Comparison of ENCODE assay signal across 4 worm cellular contexts in the genomic region with DNA sequence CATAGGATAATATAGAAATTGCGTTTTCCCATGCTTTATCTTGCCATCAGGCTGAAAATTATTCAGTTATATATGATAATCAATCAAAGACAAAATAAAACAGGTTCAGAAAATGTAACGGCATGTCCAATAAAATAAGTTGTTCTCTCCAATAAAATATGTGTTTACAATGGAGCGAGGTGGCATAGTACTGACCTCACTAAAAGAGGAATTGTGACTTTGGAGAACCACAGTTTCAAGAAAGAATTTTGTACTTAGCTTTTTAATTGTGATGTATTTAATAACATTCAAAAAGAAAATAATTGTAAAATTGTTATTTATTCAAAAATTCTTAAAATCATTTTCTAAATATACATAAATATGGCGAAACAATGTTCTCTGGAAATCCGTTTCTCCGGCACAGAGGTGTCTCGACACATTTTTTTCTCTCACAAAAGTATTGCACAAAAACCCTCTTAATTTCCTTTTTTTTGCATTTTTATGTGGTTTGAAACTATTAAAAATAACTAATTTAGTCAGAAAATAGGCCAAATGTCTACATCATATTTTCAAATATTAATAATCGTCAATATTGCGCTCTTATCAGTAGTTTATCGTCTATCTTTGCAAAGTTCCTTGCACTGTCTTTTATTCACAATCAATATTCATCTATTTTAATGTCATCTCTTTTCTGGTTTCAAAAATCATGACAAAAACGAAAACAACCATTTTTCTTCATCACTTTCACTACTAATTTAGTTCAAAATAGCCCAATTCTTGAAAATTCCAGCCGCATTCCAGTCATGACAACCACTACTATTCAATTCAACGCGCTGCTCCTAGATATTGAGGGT.
TF ChIP-seq lines count a peak whose summit lies in the region.

A gene (minus strand): TSS at position 51 of the 833 bp plus-strand sequence.
A gene (plus strand): TSS at position 783 of the 833 bp plus-strand sequence.

TF ChIP-seq in whole organism, L2 larva, 48 proteins besides CTCF, POLR2A, EP300 and RAD21 (continues in another document):
- TF ChIP-seq C34F6.9 (tag; optimal IDR thresholded peaks at IDR 0.05; lab: Kevin White, UChicago) (peak; percentile 82), nhr-77 (tag; optimal IDR thresholded peaks at IDR 0.05; lab: Kevin White, UChicago) (no peak), mdl-1 (tag; optimal IDR thresholded peaks at IDR 0.05; lab: Kevin White, UChicago) (no peak), sma-3 (GFP tag; optimal IDR thresholded peaks at IDR 0.05; lab: Kevin White, UChicago) (peak; percentile 60), lin-39 (tag; optimal IDR thresholded peaks at IDR 0.05; lab: Kevin White, UChicago) (no peak), skn-1 (tag; optimal IDR thresholded peaks at IDR 0.05; lab: Kevin White, UChicago) (no peak), ceh-82 (tag; optimal IDR thresholded peaks at IDR 0.05; lab: Kevin White, UChicago) (no peak), elt-1 (tag; optimal IDR thresholded peaks at IDR 0.05; lab: Kevin White, UChicago) (no peak), ztf-1 (GFP tag; conservative IDR thresholded peaks at IDR 0.05; lab: Robert Waterston, UW) (no peak), fos-1 (tag; optimal IDR thresholded peaks at IDR 0.05; lab: Kevin White, UChicago) (peak; percentile 6), F13H6.1 (tag; optimal IDR thresholded peaks at IDR 0.05; lab: Kevin White, UChicago) (no peak), R02D3.7 (tag; optimal IDR thresholded peaks at IDR 0.05; lab: Kevin White, UChicago) (no peak), nhr-129 (tag; optimal IDR thresholded peaks at IDR 0.05; lab: Kevin White, UChicago) (peak; percentile 37), sma-9 (GFP tag; optimal IDR thresholded peaks at IDR 0.05; lab: Kevin White, UChicago) (no peak), sma-9 (tag; optimal IDR thresholded peaks at IDR 0.05; lab: Kevin White, UChicago) (no peak), Y55F3AM.14 (GFP tag; optimal IDR thresholded peaks at IDR 0.05; lab: Kevin White, UChicago) (no peak), mbf-1 (tag; optimal IDR thresholded peaks at IDR 0.05; lab: Kevin White, UChicago) (no peak), egl-27 (tag; optimal IDR thresholded peaks at IDR 0.05; lab: Kevin White, UChicago) (no peak), lsy-2 (tag; optimal IDR thresholded peaks at IDR 0.05; lab: Kevin White, UChicago) (peak in 1 of 2 experiments; percentile 70), dmd-4 (tag; optimal IDR thresholded peaks at IDR 0.05; lab: Kevin White, UChicago) (no peak), lin-13 (GFP tag; optimal IDR thresholded peaks at IDR 0.05; lab: Kevin White, UChicago) (peak; percentile 36)

TF ChIP-seq in whole organism, L4 larva, 104 proteins besides CTCF, POLR2A, EP300 and RAD21 (continues in another document):
- TF ChIP-seq vab-7 (GFP tag; IDR thresholded peaks at IDR 0.05; lab: Robert Waterston, UW) (no peak), nhr-6 (tag; optimal IDR thresholded peaks at IDR 0.05; lab: Kevin White, UChicago) (peak; percentile 19), lin-38 (GFP tag; IDR thresholded peaks at IDR 0.05; lab: Robert Waterston, UW) (peak; percentile 71), dve-1 (tag; optimal IDR thresholded peaks at IDR 0.05; lab: Kevin White, UChicago; ENCODE audit: insufficient read depth) (peak; percentile 9), madf-5 (GFP tag; IDR thresholded peaks at IDR 0.05; lab: Robert Waterston, UW) (no peak), unc-130 (GFP tag; optimal IDR thresholded peaks at IDR 0.05; lab: Kevin White, UChicago) (peak; percentile 62), mep-1 (tag; optimal IDR thresholded peaks at IDR 0.05; lab: Kevin White, UChicago) (peak; percentile 74), daf-16 (GFP tag; optimal IDR thresholded peaks at IDR 0.05; lab: Kevin White, UChicago) (no peak), daf-16 (tag; optimal IDR thresholded peaks at IDR 0.05; lab: Kevin White, UChicago) (peak; percentile 41), T20F7.1 (GFP tag; optimal IDR thresholded peaks at IDR 0.05; lab: Kevin White, UChicago) (peak; percentile 62), dmd-9 (GFP tag; IDR thresholded peaks at IDR 0.05; lab: Robert Waterston, UW) (no peak), fkh-10 (GFP tag; optimal IDR thresholded peaks at IDR 0.05; lab: Kevin White, UChicago) (peak; percentile 47), hlh-30 (tag; optimal IDR thresholded peaks at IDR 0.05; lab: Kevin White, UChicago; ENCODE audit: insufficient read depth) (peak; percentile 20), F37D6.2 (tag; optimal IDR thresholded peaks at IDR 0.05; lab: Kevin White, UChicago) (no peak), nhr-28 (tag; optimal IDR thresholded peaks at IDR 0.05; lab: Kevin White, UChicago) (peak; percentile 50), hmg-1.1 (GFP tag; IDR thresholded peaks at IDR 0.05; lab: Robert Waterston, UW) (0 out of 2 replicates have a peak, but pooled peaks have one; percentile 21), mes-2 (tag; optimal IDR thresholded peaks at IDR 0.05; lab: Kevin White, UChicago; ENCODE audit: poor library complexity, severe bottlenecking) (peak; percentile 65), lsy-2 (tag; optimal IDR thresholded peaks at IDR 0.05; lab: Kevin White, UChicago) (peak in 1 of 2 experiments; percentile 68), egl-27 (tag; optimal IDR thresholded peaks at IDR 0.05; lab: Kevin White, UChicago) (no peak), hif-1 (tag; optimal IDR thresholded peaks at IDR 0.05; lab: Kevin White, UChicago) (peak in 1 of 2 experiments; percentile 77)

TF ChIP-seq in whole organism, late embryonic, 69 proteins besides CTCF, POLR2A, EP300 and RAD21 (continues in another document):
- no peak for TF ChIP-seq fkh-10 (GFP tag; optimal IDR thresholded peaks at IDR 0.05; lab: Kevin White, UChicago)
- peak; percentile 81 for TF ChIP-seq ets-4 (tag; optimal IDR thresholded peaks at IDR 0.05; lab: Kevin White, UChicago)
- no peak for TF ChIP-seq nhr-232 (tag; optimal IDR thresholded peaks at IDR 0.05; lab: Kevin White, UChicago)
- TF ChIP-seq pat-9 (tag; optimal IDR thresholded peaks at IDR 0.05; lab: Kevin White, UChicago): no peak
- TF ChIP-seq npax-4 (tag; optimal IDR thresholded peaks at IDR 0.05; lab: Kevin White, UChicago): no peak
- TF ChIP-seq fax-1 (tag; optimal IDR thresholded peaks at IDR 0.05; lab: Kevin White, UChicago): peak; percentile 85
- TF ChIP-seq pros-1 (tag; optimal IDR thresholded peaks at IDR 0.05; lab: Kevin White, UChicago): no peak
- peak; percentile 73 for TF ChIP-seq hlh-15 (tag; optimal IDR thresholded peaks at IDR 0.05; lab: Kevin White, UChicago)
- TF ChIP-seq elt-4 (tag; optimal IDR thresholded peaks at IDR 0.05; lab: Kevin White, UChicago): no peak
- TF ChIP-seq ceh-30 (tag; optimal IDR thresholded peaks at IDR 0.05; lab: Kevin White, UChicago): no peak
- peak; percentile 48 for TF ChIP-seq rnt-1 (tag; optimal IDR thresholded peaks at IDR 0.05; lab: Kevin White, UChicago)
- peak; percentile 75 for TF ChIP-seq ahr-1 (tag; optimal IDR thresholded peaks at IDR 0.05; lab: Kevin White, UChicago)
- no peak for TF ChIP-seq mec-3 (tag; optimal IDR thresholded peaks at IDR 0.05; lab: Kevin White, UChicago; ENCODE audit: borderline replicate concordance)
- TF ChIP-seq ceh-34 (tag; optimal IDR thresholded peaks at IDR 0.05; lab: Kevin White, UChicago): peak; percentile 36
- no peak for TF ChIP-seq sox-2 (GFP tag; IDR thresholded peaks at IDR 0.05; lab: Robert Waterston, UW)
- TF ChIP-seq unc-42 (tag; optimal IDR thresholded peaks at IDR 0.05; lab: Kevin White, UChicago): peak; percentile 63
- TF ChIP-seq hlh-13 (GFP tag; optimal IDR thresholded peaks at IDR 0.05; lab: Kevin White, UChicago): no peak
- TF ChIP-seq sdc-2 (tag; optimal IDR thresholded peaks at IDR 0.05; lab: Kevin White, UChicago): no peak
- no peak for TF ChIP-seq ceh-19 (GFP tag; optimal IDR thresholded peaks at IDR 0.05; lab: Kevin White, UChicago)
- no peak for TF ChIP-seq fkh-6 (tag; optimal IDR thresholded peaks at IDR 0.05; lab: Kevin White, UChicago)
- TF ChIP-seq tbx-2 (tag; optimal IDR thresholded peaks at IDR 0.05; lab: Kevin White, UChicago): peak; percentile 89
- peak; percentile 89 for TF ChIP-seq elt-2 (tag; optimal IDR thresholded peaks at IDR 0.05; lab: Kevin White, UChicago)
- TF ChIP-seq dmd-4 (tag; optimal IDR thresholded peaks at IDR 0.05; lab: Kevin White, UChicago; ENCODE audit: borderline replicate concordance): no peak

TF ChIP-seq in whole organism, mixed stage, embryonic, 35 proteins besides CTCF, POLR2A, EP300 and RAD21:
- TF ChIP-seq lin-32 (GFP tag; optimal IDR thresholded peaks at IDR 0.05; lab: Kevin White, UChicago): peak; percentile 3
- peak; percentile 46 for TF ChIP-seq mep-1 (tag; optimal IDR thresholded peaks at IDR 0.05; lab: Kevin White, UChicago)
- TF ChIP-seq lsy-2 (tag; optimal IDR thresholded peaks at IDR 0.05; lab: Kevin White, UChicago): peak; percentile 31
- no peak for TF ChIP-seq unc-120 (tag; optimal IDR thresholded peaks at IDR 0.05; lab: Kevin White, UChicago; ENCODE audit: poor library complexity, severe bottlenecking)
- TF ChIP-seq ceh-43 (GFP tag; optimal IDR thresholded peaks at IDR 0.05; lab: Kevin White, UChicago): peak; percentile 21
- no peak for TF ChIP-seq elt-3 (tag; optimal IDR thresholded peaks at IDR 0.05; lab: Kevin White, UChicago)
- peak; percentile 51 for TF ChIP-seq cnd-1 (tag; optimal IDR thresholded peaks at IDR 0.05; lab: Kevin White, UChicago)
- TF ChIP-seq ceh-39 (tag; optimal IDR thresholded peaks at IDR 0.05; lab: Kevin White, UChicago): peak; percentile 44
- TF ChIP-seq sptf-1 (tag; optimal IDR thresholded peaks at IDR 0.05; lab: Kevin White, UChicago): peak; percentile 55
- TF ChIP-seq lin-13 (tag; optimal IDR thresholded peaks at IDR 0.05; lab: Kevin White, UChicago): no peak
- TF ChIP-seq snpc-4 (tag; optimal IDR thresholded peaks at IDR 0.05; lab: Kevin White, UChicago): no peak
- TF ChIP-seq M03D4.4 (tag; optimal IDR thresholded peaks at IDR 0.05; lab: Kevin White, UChicago): no peak
- peak; percentile 81 for TF ChIP-seq nhr-237 (tag; optimal IDR thresholded peaks at IDR 0.05; lab: Kevin White, UChicago)
- TF ChIP-seq bed-3 (GFP tag; optimal IDR thresholded peaks at IDR 0.05; lab: Kevin White, UChicago): peak; percentile 8
- no peak for TF ChIP-seq nhr-76 (tag; optimal IDR thresholded peaks at IDR 0.05; lab: Kevin White, UChicago)
- peak; percentile 44 for TF ChIP-seq ces-1 (GFP tag; optimal IDR thresholded peaks at IDR 0.05; lab: Kevin White, UChicago)
- TF ChIP-seq drap-1 (GFP tag; optimal IDR thresholded peaks at IDR 0.05; lab: Kevin White, UChicago): no peak
- no peak for TF ChIP-seq mls-2 (tag; optimal IDR thresholded peaks at IDR 0.05; lab: Kevin White, UChicago)
- no peak for TF ChIP-seq pha-4 (tag; optimal IDR thresholded peaks at IDR 0.05; lab: Kevin White, UChicago)
- no peak for TF ChIP-seq ztf-11 (tag; optimal IDR thresholded peaks at IDR 0.05; lab: Kevin White, UChicago)
TF ChIP-seq in whole organism, mixed stage, embryonic: peak in this region for 10.
